Worm (Caenorhabditis elegans) whole organism, midembryonic: ENCODE measurements around the gene Y50D4C.5.

ENCODE experiments used
- T22C8.4 ChIP-seq: fragments of 200-800 bp; sonication (Bioruptor generic); IDR thresholded peaks from 2 replicates; pipeline ENCODE4 v1.3.6; 2022; ENCODE audit warnings: missing genetic modification characterization, missing compliant biosample characterization
- flt-1 ChIP-seq: fragments of 200-800 bp; sonication (Bioruptor generic); IDR thresholded peaks from 2 replicates; pipeline ENCODE4 v1.3.6; 2022; ENCODE audit warnings: missing genetic modification characterization, missing compliant biosample characterization
- med-1 ChIP-seq: sonication (generic microtip); optimal IDR thresholded peaks from 2 replicates; lab custom pipeline; 2017; ENCODE audit warnings: missing genetic modification characterization, mild to moderate bottlenecking, missing compliant biosample characterization, antibody characterized with exemption, missing genetic modification reagents; ENCODE audit not compliant: insufficient read depth
- ref-1 ChIP-seq: fragments of 200-800 bp; sonication (Bioruptor generic); conservative IDR thresholded peaks from 2 replicates; pipeline ENCODE4 v1.3.6; 2022; ENCODE audit warnings: missing genetic modification reagents, missing genetic modification characterization, missing compliant biosample characterization
- tab-1 ChIP-seq: fragments of 200-800 bp; sonication (Bioruptor generic); IDR thresholded peaks from 2 replicates; pipeline ENCODE4 v1.3.6; 2022; ENCODE audit warnings: missing genetic modification characterization, missing compliant biosample characterization
- ztf-29 ChIP-seq: fragments of 200-800 bp; sonication (Bioruptor generic); IDR thresholded peaks from 2 replicates; pipeline ENCODE4 v1.3.6; 2022; ENCODE audit warnings: missing genetic modification reagents, missing genetic modification characterization, missing compliant biosample characterization

DNA sequence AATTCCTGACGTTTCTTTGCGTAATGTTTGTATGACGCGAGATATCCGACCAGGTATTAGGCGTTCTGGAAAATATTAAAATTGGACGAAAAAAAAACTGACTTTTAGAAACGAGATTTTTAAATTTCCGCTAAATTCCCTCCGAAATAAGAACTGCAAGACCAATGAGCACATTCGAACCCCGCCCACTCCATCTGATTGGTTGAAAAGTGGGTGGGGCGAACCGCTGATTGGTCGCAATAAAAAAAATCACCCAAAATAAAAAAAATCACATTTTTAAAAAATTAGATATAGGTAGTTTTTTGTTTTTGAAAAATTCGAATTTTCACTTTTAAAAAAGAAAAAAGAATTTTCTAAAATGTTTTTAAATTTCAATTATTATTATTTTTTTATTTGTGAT is 54.5 kb downstream of the Y50D4C.5 start:
- TF ChIP-seq tab-1 (GFP tag; lab: Robert Waterston, UW): no peak
- TF ChIP-seq flt-1 (GFP tag; lab: Robert Waterston, UW): no peak
- no peak for TF ChIP-seq T22C8.4 (GFP tag; lab: Robert Waterston, UW)
- no peak for TF ChIP-seq ref-1
- no peak for TF ChIP-seq med-1
- TF ChIP-seq ztf-29 (GFP tag; lab: Robert Waterston, UW): no peak
